Worm (Caenorhabditis elegans) whole organism, L4 larva: ENCODE measurements around the gene B0454.5.

ENCODE experiments used
- Y75B8A.6 ChIP-seq: fragments of 200-800 bp; sonication (Bioruptor generic); IDR thresholded peaks from 2 replicates; pipeline ENCODE4 v1.3.6; 2022; ENCODE audit warnings: missing genetic modification reagents, missing genetic modification characterization, missing compliant biosample characterization
- ceh-82 ChIP-seq: sonication (generic microtip); optimal IDR thresholded peaks from 2 replicates; lab custom pipeline; 2017; ENCODE audit warnings: missing biosample characterization, missing genetic modification characterization
- hlh-30 ChIP-seq: sonication (generic microtip); optimal IDR thresholded peaks from 2 replicates; lab custom pipeline; 2017; ENCODE audit warnings: antibody characterized with exemption, mild to moderate bottlenecking, missing genetic modification characterization, missing compliant biosample characterization; ENCODE audit not compliant: insufficient read depth
- lsy-2 ChIP-seq, 2 experiments: fragments of 150-350 bp in 1 of 2; sonication (generic microtip) in 1 of 2; optimal IDR thresholded peaks; 2 replicates each; lab custom pipeline; 2014 to 2017; ENCODE audit warnings: missing biosample characterization in 2 of 2, missing genetic modification characterization in 2 of 2
- mdl-1 ChIP-seq, 2 experiments: fragments of 150-350 bp in 1 of 2; sonication (generic microtip) in 1 of 2; optimal IDR thresholded peaks; 2 replicates each; lab custom pipeline; 2014 to 2017; ENCODE audit warnings: missing biosample characterization in 2 of 2, missing genetic modification characterization in 2 of 2
- nhr-102 ChIP-seq: sonication (generic microtip); optimal IDR thresholded peaks from 2 replicates; lab custom pipeline; 2016; ENCODE audit warnings: mild to moderate bottlenecking, missing genetic modification characterization, moderate library complexity, missing compliant biosample characterization
- nhr-76 ChIP-seq: fragments of 150-350 bp; optimal IDR thresholded peaks from 2 replicates; lab custom pipeline; 2014; ENCODE audit warnings: missing biosample characterization, missing genetic modification characterization
- vab-7 ChIP-seq: fragments of 200-800 bp; sonication (Bioruptor generic); IDR thresholded peaks from 2 replicates; pipeline ENCODE4 v1.3.6; 2022; ENCODE audit warnings: missing genetic modification reagents, missing genetic modification characterization, missing compliant biosample characterization
- zag-1 ChIP-seq: fragments of 150-350 bp; optimal IDR thresholded peaks from 2 replicates; lab custom pipeline; 2014; ENCODE audit warnings: missing biosample characterization, missing genetic modification characterization
- zfp-3 ChIP-seq: fragments of 200-800 bp; sonication (Bioruptor generic); conservative IDR thresholded peaks from 2 replicates; pipeline ENCODE4 v1.3.6; 2022; ENCODE audit warnings: missing genetic modification reagents, missing genetic modification characterization, missing compliant biosample characterization

DNA sequence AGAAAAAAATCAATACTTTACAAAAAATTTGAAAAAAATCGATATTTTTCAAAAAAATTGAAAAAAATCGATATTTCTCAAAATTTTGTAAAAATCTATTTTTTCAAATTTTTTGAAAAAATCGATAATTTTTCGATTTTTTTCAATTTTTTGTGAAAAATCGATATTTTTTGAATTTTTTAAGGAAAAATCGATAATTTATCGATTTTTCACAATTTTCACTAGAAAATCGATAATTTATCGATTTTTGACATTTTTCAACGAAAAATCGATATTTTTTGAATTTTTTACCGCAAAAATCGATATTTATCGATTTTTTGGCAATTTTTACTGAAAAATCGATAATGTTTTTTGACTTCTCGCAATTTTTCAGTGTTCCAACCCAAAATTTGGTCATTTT, 24.7 kb downstream of the B0454.5 start:
- TF ChIP-seq zag-1 (tag; lab: Kevin White, UChicago) (no peak), lsy-2 (tag; optimal IDR thresholded peaks at IDR 0.05; lab: Kevin White, UChicago) (no peak), nhr-102 (no peak), vab-7 (no peak), hlh-30 (no peak), Y75B8A.6 (GFP tag; lab: Robert Waterston, UW) (no peak), ceh-82 (tag; lab: Kevin White, UChicago) (no peak), mdl-1 (tag; optimal IDR thresholded peaks at IDR 0.05; lab: Kevin White, UChicago) (no peak), zfp-3 (no peak), nhr-76 (tag; lab: Kevin White, UChicago) (no peak)
